Worm (Caenorhabditis elegans) whole organism, dauer: ENCODE results near the gene F55C12.19.

ENCODE experiments used
- unc-62 ChIP-seq: sonication (generic microtip); optimal IDR thresholded peaks from 2 replicates; lab custom pipeline; 2017; ENCODE audit warnings: missing biosample characterization, missing genetic modification reagents, missing genetic modification characterization

The F55C12.19 gene

ce11 chrII:5884252-5884651 lies 18.3 kb downstream of the F55C12.19 start, which contains the start of gene rfip-1:
rfip-1 (plus strand) TSS chrII:5884552.
- TF ChIP-seq unc-62 (GFP tag; lab: Kevin White, UChicago): no peak

ce11 chrII:5885966-5886621 lies 20.2 kb downstream of the F55C12.19 start:
- no peak for TF ChIP-seq unc-62 (GFP tag; lab: Kevin White, UChicago)

- no peak for TF ChIP-seq unc-62 (GFP tag; lab: Kevin White, UChicago)
Observed at ce11 chrII:5889417-5890139, 23.6 kb downstream of the F55C12.19 start.

ce11 chrII:5892813-5893212 lies 26.9 kb downstream of the F55C12.19 start:
- TF ChIP-seq unc-62 (GFP tag; lab: Kevin White, UChicago): no peak

- TF ChIP-seq unc-62 (GFP tag; lab: Kevin White, UChicago): no peak
Observed at ce11 chrII:5895870-5896269, 29.9 kb downstream of the F55C12.19 start, which contains the start of gene F59G1.4. F59G1.4 (plus strand) TSS chrII:5896170.

ce11 chrII:5896512-5896911 lies 30.6 kb downstream of the F55C12.19 start:
- TF ChIP-seq unc-62 (GFP tag; lab: Kevin White, UChicago): no peak

ce11 chrII:5899080-5899479 lies 33.1 kb downstream of the F55C12.19 start:
- TF ChIP-seq unc-62 (GFP tag; lab: Kevin White, UChicago): no peak

- TF ChIP-seq unc-62 (GFP tag; lab: Kevin White, UChicago): no peak
Observed at ce11 chrII:5899865-5900486, 34.0 kb downstream of the F55C12.19 start.

ce11 chrII:5901407-5902026 lies 35.6 kb downstream of the F55C12.19 start:
- no peak for TF ChIP-seq unc-62 (GFP tag; lab: Kevin White, UChicago)

- no peak for TF ChIP-seq unc-62 (GFP tag; lab: Kevin White, UChicago)
Observed at ce11 chrII:5902139-5902538, 36.2 kb downstream of the F55C12.19 start.

- TF ChIP-seq unc-62 (GFP tag; lab: Kevin White, UChicago): no peak
Observed at ce11 chrII:5904252-5904651, 38.3 kb downstream of the F55C12.19 start, which contains the start of gene tsp-18. tsp-18 (plus strand) TSS chrII:5904552.

- no peak for TF ChIP-seq unc-62 (GFP tag; lab: Kevin White, UChicago)
Observed at ce11 chrII:5906274-5906673, 40.3 kb downstream of the F55C12.19 start, which contains the start of gene F59G1.8. F59G1.8 (plus strand) TSS chrII:5906566.

ce11 chrII:5907482-5907881 lies 41.5 kb downstream of the F55C12.19 start, which contains the start of gene vps-35:
vps-35 (plus strand) TSS chrII:5907816.
- TF ChIP-seq unc-62 (GFP tag; lab: Kevin White, UChicago): no peak

- no peak for TF ChIP-seq unc-62 (GFP tag; lab: Kevin White, UChicago)
Observed at ce11 chrII:5911274-5911673, 45.3 kb downstream of the F55C12.19 start, which contains the start of gene cgt-3. cgt-3 (plus strand) TSS chrII:5911324.

ce11 chrII:5911939-5912523 lies 46.1 kb downstream of the F55C12.19 start:
- no peak for TF ChIP-seq unc-62 (GFP tag; lab: Kevin White, UChicago)
